Fruit fly (Drosophila melanogaster) whole organism, embryonic: ENCODE measurements around the gene Mtp.

Experiments used
- Ada2b ChIP-seq: fragments of 200-800 bp; sonication (Bioruptor generic); IDR thresholded peaks from 2 replicates; pipeline ENCODE4 v1.3.6; 2022; ENCODE audit warnings: missing biosample characterization, missing genetic modification characterization
- BEAF-32 ChIP-seq: fragments of 200-800 bp; sonication (Bioruptor generic); optimal IDR thresholded peaks from 3 replicates; lab custom pipeline; 2017; ENCODE audit warnings: missing biosample characterization, missing genetic modification characterization, mild to moderate bottlenecking, moderate library complexity, missing genetic modification reagents
- Bteb2 ChIP-seq: fragments of 200-800 bp; sonication (Bioruptor generic); optimal IDR thresholded peaks from 2 replicates; lab custom pipeline; 2016; ENCODE audit warnings: missing biosample characterization, missing genetic modification characterization
- CG11695 ChIP-seq: fragments of 200-800 bp; sonication (Bioruptor generic); IDR thresholded peaks from 3 replicates; pipeline ENCODE4 v1.3.6; 2022; ENCODE audit warnings: missing biosample characterization, missing genetic modification characterization
- CG12236 ChIP-seq: fragments of 200-800 bp; sonication (Bioruptor generic); optimal IDR thresholded peaks from 2 replicates; lab custom pipeline; 2016; ENCODE audit warnings: missing biosample characterization, missing genetic modification characterization
- CG12744 ChIP-seq: fragments of 200-800 bp; sonication (Bioruptor generic); optimal IDR thresholded peaks from 2 replicates; lab custom pipeline; 2016; ENCODE audit warnings: missing biosample characterization, missing genetic modification characterization
- CG14667 ChIP-seq: fragments of 200-800 bp; sonication (Bioruptor generic); IDR thresholded peaks from 2 replicates; pipeline ENCODE4 v1.3.6; 2022; ENCODE audit warnings: missing biosample characterization, missing genetic modification characterization
- CG14710 ChIP-seq: fragments of 200-800 bp; sonication (Bioruptor generic); optimal IDR thresholded peaks from 3 replicates; lab custom pipeline; 2019; ENCODE audit warnings: missing biosample characterization, mild to moderate bottlenecking, missing genetic modification characterization, moderate library complexity
- CG1603 ChIP-seq: fragments of 200-800 bp; sonication (Bioruptor generic); optimal IDR thresholded peaks from 2 replicates; lab custom pipeline; 2019; ENCODE audit warnings: missing biosample characterization, mild to moderate bottlenecking, missing genetic modification characterization, moderate library complexity
- CG1832 ChIP-seq: fragments of 200-800 bp; sonication (Bioruptor generic); optimal IDR thresholded peaks from 2 replicates; lab custom pipeline; 2017; ENCODE audit warnings: missing biosample characterization, mild to moderate bottlenecking, missing genetic modification characterization, inconsistent platforms
- CG18599 ChIP-seq: fragments of 200-800 bp; sonication (Bioruptor generic); optimal IDR thresholded peaks from 3 replicates; lab custom pipeline; 2017; ENCODE audit warnings: missing biosample characterization, missing genetic modification characterization, mild to moderate bottlenecking, moderate library complexity, missing genetic modification reagents
- CG30431 ChIP-seq: fragments of 200-800 bp; sonication (Bioruptor generic); optimal IDR thresholded peaks from 2 replicates; lab custom pipeline; 2017; ENCODE audit warnings: missing biosample characterization, missing genetic modification characterization
- CG31441 ChIP-seq: fragments of 200-800 bp; sonication (Bioruptor generic); IDR thresholded peaks from 2 replicates; pipeline ENCODE4 v1.3.6; 2022; ENCODE audit warnings: missing biosample characterization, missing genetic modification characterization
- CG4424 ChIP-seq: fragments of 200-800 bp; sonication (Bioruptor generic); optimal IDR thresholded peaks from 3 replicates; lab custom pipeline; 2016; ENCODE audit warnings: missing biosample characterization, missing genetic modification characterization
- CG8359 ChIP-seq: fragments of 200-800 bp; sonication (Bioruptor generic); optimal IDR thresholded peaks from 2 replicates; lab custom pipeline; 2017; ENCODE audit warnings: missing biosample characterization, mild to moderate bottlenecking, missing genetic modification characterization, borderline replicate concordance
- Camta ChIP-seq: fragments of 200-800 bp; sonication (Bioruptor generic); optimal IDR thresholded peaks from 2 replicates; lab custom pipeline; 2016; ENCODE audit warnings: missing biosample characterization, missing genetic modification characterization
- CrebB ChIP-seq: fragments of 200-800 bp; sonication (Bioruptor generic); optimal IDR thresholded peaks from 3 replicates; lab custom pipeline; 2018; ENCODE audit warnings: missing biosample characterization, mild to moderate bottlenecking, missing genetic modification characterization
- Dad ChIP-seq: fragments of 200-800 bp; sonication (Bioruptor generic); optimal IDR thresholded peaks from 3 replicates; lab custom pipeline; 2016; ENCODE audit warnings: missing biosample characterization, missing genetic modification characterization
- HLH4C ChIP-seq: fragments of 200-800 bp; sonication (Bioruptor generic); IDR thresholded peaks from 3 replicates; pipeline ENCODE4 v1.3.6; 2022; ENCODE audit warnings: missing biosample characterization, missing genetic modification characterization; ENCODE audit not compliant: partially characterized antibody
- HLHmδ ChIP-seq: fragments of 200-800 bp; sonication (Bioruptor generic); optimal IDR thresholded peaks from 2 replicates; lab custom pipeline; 2018; ENCODE audit warnings: missing biosample characterization, mild to moderate bottlenecking, missing genetic modification characterization, moderate library complexity
- Mrtf ChIP-seq: fragments of 200-800 bp; sonication (Bioruptor generic); IDR thresholded peaks from 3 replicates; pipeline ENCODE4 v1.3.6; 2022; ENCODE audit warnings: missing biosample characterization, missing genetic modification characterization
- Oaz ChIP-seq: fragments of 200-800 bp; sonication (Bioruptor generic); IDR thresholded peaks from 2 replicates; pipeline ENCODE4 v1.3.6; 2022; ENCODE audit warnings: missing biosample characterization, missing genetic modification characterization
- Opbp ChIP-seq: fragments of 200-800 bp; sonication (Bioruptor generic); IDR thresholded peaks from 3 replicates; pipeline ENCODE4 v1.3.6; 2022; ENCODE audit warnings: missing biosample characterization, missing genetic modification characterization; ENCODE audit not compliant: partially characterized antibody
- Sox102F ChIP-seq: fragments of 200-800 bp; sonication (Bioruptor generic); optimal IDR thresholded peaks from 2 replicates; lab custom pipeline; 2018; ENCODE audit warnings: missing biosample characterization, mild to moderate bottlenecking, missing genetic modification characterization, moderate library complexity
- Usf ChIP-seq: fragments of 200-800 bp; sonication (Bioruptor generic); optimal IDR thresholded peaks from 2 replicates; lab custom pipeline; 2017; ENCODE audit warnings: missing genotype, missing biosample characterization, missing genetic modification characterization
- Vsx1 ChIP-seq: fragments of 200-800 bp; sonication (Bioruptor generic); optimal IDR thresholded peaks from 2 replicates; lab custom pipeline; 2017; ENCODE audit warnings: missing biosample characterization, mild to moderate bottlenecking, missing genetic modification characterization, missing genetic modification reagents
- Xbp1 ChIP-seq: fragments of 200-800 bp; sonication (Bioruptor generic); optimal IDR thresholded peaks from 3 replicates; lab custom pipeline; 2016; ENCODE audit warnings: missing biosample characterization, mild to moderate bottlenecking, missing genetic modification characterization
- ase ChIP-seq: fragments of 200-800 bp; sonication (Bioruptor generic); IDR thresholded peaks from 3 replicates; pipeline ENCODE4 v1.3.6; 2022; ENCODE audit warnings: missing biosample characterization, missing genetic modification characterization
- az2 ChIP-seq: fragments of 200-800 bp; sonication (Bioruptor generic); optimal IDR thresholded peaks from 3 replicates; lab custom pipeline; 2016; ENCODE audit warnings: missing biosample characterization, missing genetic modification characterization
- bbx ChIP-seq: fragments of 200-800 bp; sonication (Bioruptor generic); IDR thresholded peaks from 2 replicates; pipeline ENCODE4 v1.3.6; 2022; ENCODE audit warnings: missing biosample characterization, missing genetic modification characterization; ENCODE audit not compliant: partially characterized antibody
- br ChIP-seq: fragments of >200 bp; optimal IDR thresholded peaks from 2 replicates; lab custom pipeline; 2017
- cato ChIP-seq: fragments of 200-800 bp; sonication (Bioruptor generic); optimal IDR thresholded peaks from 2 replicates; lab custom pipeline; 2016; ENCODE audit warnings: missing biosample characterization, missing genetic modification characterization, borderline replicate concordance
- cg ChIP-seq: fragments of 200-800 bp; sonication (Bioruptor generic); optimal IDR thresholded peaks from 3 replicates; lab custom pipeline; 2019; ENCODE audit warnings: missing biosample characterization, mild to moderate bottlenecking, missing genetic modification characterization, moderate library complexity
- chinmo ChIP-seq: fragments of 200-800 bp; sonication (Bioruptor generic); IDR thresholded peaks from 4 replicates; pipeline ENCODE4 v1.3.6; 2022; ENCODE audit warnings: missing biosample characterization, missing genetic modification characterization; ENCODE audit not compliant: partially characterized antibody
- cwo ChIP-seq: fragments of 200-800 bp; sonication (Bioruptor generic); optimal IDR thresholded peaks from 3 replicates; lab custom pipeline; 2017; ENCODE audit warnings: missing biosample characterization, missing genetic modification characterization, mild to moderate bottlenecking, moderate library complexity, missing genetic modification reagents
- danr ChIP-seq: fragments of 200-800 bp; sonication (Bioruptor generic); IDR thresholded peaks from 2 replicates; pipeline ENCODE4 v1.3.6; 2022; ENCODE audit warnings: missing biosample characterization, missing genetic modification characterization
- dysf ChIP-seq: fragments of 200-800 bp; sonication (Bioruptor generic); IDR thresholded peaks from 3 replicates; pipeline ENCODE4 v1.3.6; 2022; ENCODE audit warnings: missing biosample characterization, missing genetic modification characterization
- eyg ChIP-seq: fragments of 200-800 bp; sonication (Bioruptor generic); optimal IDR thresholded peaks from 3 replicates; lab custom pipeline; 2016; ENCODE audit warnings: missing biosample characterization, missing genetic modification characterization
- fu2 ChIP-seq: fragments of 200-800 bp; sonication (Bioruptor generic); optimal IDR thresholded peaks from 2 replicates; lab custom pipeline; 2016; ENCODE audit warnings: missing biosample characterization, missing genetic modification characterization
- inv ChIP-seq: fragments of 200-800 bp; sonication (Bioruptor generic); IDR thresholded peaks from 2 replicates; pipeline ENCODE4 v1.3.6; 2022; ENCODE audit warnings: missing biosample characterization, missing genetic modification characterization; ENCODE audit not compliant: partially characterized antibody
- lab ChIP-seq: fragments of 200-800 bp; sonication (Bioruptor generic); optimal IDR thresholded peaks from 3 replicates; lab custom pipeline; 2017; ENCODE audit warnings: missing biosample characterization, missing genetic modification characterization, mild to moderate bottlenecking, moderate library complexity, missing genetic modification reagents
- nerfin-2 ChIP-seq: fragments of 200-800 bp; sonication (Bioruptor generic); IDR thresholded peaks from 2 replicates; pipeline ENCODE4 v1.3.6; 2022; ENCODE audit warnings: missing biosample characterization, missing genetic modification characterization; ENCODE audit not compliant: partially characterized antibody
- nmo ChIP-seq: fragments of 200-800 bp; sonication (Bioruptor generic); optimal IDR thresholded peaks from 2 replicates; lab custom pipeline; 2018; ENCODE audit warnings: missing biosample characterization, mild to moderate bottlenecking, missing genetic modification characterization, moderate library complexity
- pho ChIP-seq: fragments of 200-800 bp; sonication (Bioruptor generic); optimal IDR thresholded peaks from 2 replicates; lab custom pipeline; 2016; ENCODE audit warnings: missing biosample characterization, missing genetic modification characterization
- so ChIP-seq: fragments of 200-800 bp; sonication (Bioruptor generic); IDR thresholded peaks from 3 replicates; pipeline ENCODE4 v1.3.6; 2022; ENCODE audit warnings: missing biosample characterization, missing genetic modification characterization
- unc-4 ChIP-seq: fragments of 200-800 bp; sonication (Bioruptor generic); IDR thresholded peaks from 2 replicates; pipeline ENCODE4 v1.3.6; 2022; ENCODE audit warnings: missing biosample characterization, missing genetic modification characterization; ENCODE audit not compliant: partially characterized antibody
- vvl ChIP-seq: fragments of 200-800 bp; sonication (Bioruptor generic); IDR thresholded peaks from 2 replicates; pipeline ENCODE4 v1.3.6; 2022; ENCODE audit warnings: missing biosample characterization, missing genetic modification characterization
- zen2 ChIP-seq: fragments of 200-800 bp; sonication (Bioruptor generic); IDR thresholded peaks from 3 replicates; pipeline ENCODE4 v1.3.6; 2022; ENCODE audit warnings: missing biosample characterization, missing genetic modification characterization; ENCODE audit not compliant: partially characterized antibody

Mtp gene

DNA sequence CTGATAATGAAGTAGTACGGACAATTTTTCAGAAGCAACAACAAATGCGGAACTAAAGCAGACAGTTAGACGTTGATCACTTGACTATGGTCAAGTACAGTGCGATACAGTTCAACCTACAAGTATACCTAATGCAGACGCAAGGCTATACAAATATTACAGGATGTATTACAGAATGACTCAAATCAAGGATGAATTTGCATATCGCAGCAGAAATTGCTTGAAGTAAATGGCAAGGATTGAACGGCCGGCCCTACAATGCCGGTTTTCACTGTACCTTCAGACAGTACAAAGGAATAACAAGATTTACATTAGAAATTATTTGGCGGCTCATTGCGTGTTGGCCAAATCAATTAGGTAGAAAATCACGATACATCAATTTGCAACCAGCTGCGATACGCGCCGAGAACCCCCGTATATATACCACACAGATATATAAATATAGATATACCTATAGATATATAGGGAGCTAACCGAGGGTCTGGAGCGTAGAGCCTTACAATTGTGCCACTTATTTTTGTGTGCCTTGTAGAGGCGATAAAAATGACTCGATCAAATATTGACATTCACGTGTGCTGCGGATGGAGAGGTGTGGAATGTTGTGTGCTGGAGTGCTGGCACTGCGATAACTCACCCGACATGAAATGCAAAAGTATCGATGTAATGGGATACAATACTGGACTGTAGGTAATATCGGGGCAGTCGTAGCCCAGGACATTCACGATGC, 41.2 kb downstream of the Mtp start:
- TF ChIP-seq unc-4 (no peak), cg (GFP tag; lab: Kevin White, UChicago) (no peak), Oaz (GFP tag; lab: Robert Waterston, UW) (no peak), Mrtf (GFP tag; lab: Robert Waterston, UW) (peak; percentile 73; the same call in 2 of the 3 replicates), Ada2b (GFP tag; lab: Robert Waterston, UW) (peak; percentile 31; the same call in 1 of the 2 replicates), dysf (GFP tag; lab: Robert Waterston, UW) (peak; percentile 71), bbx (no peak), danr (GFP tag; lab: Robert Waterston, UW) (no peak), CG18599 (GFP tag; lab: Kevin White, UChicago) (peak; percentile 84), chinmo (GFP tag; lab: Robert Waterston, UW) (no peak), CG31441 (GFP tag; lab: Robert Waterston, UW) (peak; percentile 40; the same call in 1 of the 2 replicates), CG4424 (GFP tag; lab: Kevin White, UChicago) (peak; percentile 37), CG30431 (no peak), CrebB (no peak), Camta (GFP tag; lab: Kevin White, UChicago) (no peak), nmo (GFP tag; lab: Kevin White, UChicago) (no peak), CG12744 (GFP tag; lab: Kevin White, UChicago) (no peak), Opbp (GFP tag; lab: Robert Waterston, UW) (no peak), br (lab: Kevin White, UChicago) (no peak), BEAF-32 (GFP tag; lab: Kevin White, UChicago) (no peak), Vsx1 (GFP tag; lab: Kevin White, UChicago) (no peak), ase (GFP tag; lab: Robert Waterston, UW) (0 out of 3 replicates have a peak, but pooled peaks have one; percentile 34), CG14710 (tag; lab: Kevin White, UChicago) (peak; percentile 6), CG8359 (GFP tag; lab: Kevin White, UChicago) (no peak), cato (GFP tag; lab: Kevin White, UChicago) (no peak), Bteb2 (peak; percentile 31), Dad (GFP tag; lab: Kevin White, UChicago) (peak; percentile 17), HLH4C (no peak), CG1832 (no peak), CG14667 (GFP tag; lab: Robert Waterston, UW) (no peak), Sox102F (peak; percentile 56), CG11695 (GFP tag; lab: Robert Waterston, UW) (peak; percentile 44; the same call in 1 of the 3 replicates), lab (GFP tag; lab: Kevin White, UChicago) (peak; percentile 86), so (0 out of 3 replicates have a peak, but pooled peaks have one; percentile 17), pho (peak; percentile 70), CG12236 (GFP tag; lab: Kevin White, UChicago) (no peak), inv (no peak), nerfin-2 (no peak), fu2 (GFP tag; lab: Kevin White, UChicago) (peak; percentile 54), vvl (peak; percentile 66), Usf (GFP tag; lab: Kevin White, UChicago) (no peak), zen2 (no peak), cwo (peak; percentile 76), CG1603 (no peak), eyg (GFP tag; lab: Kevin White, UChicago) (peak; percentile 5), Xbp1 (peak; percentile 50), HLHmδ (GFP tag; lab: Kevin White, UChicago) (peak; percentile 54), az2 (GFP tag; lab: Kevin White, UChicago) (peak; percentile 35)
